Fruit fly (Drosophila melanogaster) Kc167 (cell line): Measurements from ENCODE around the gene beat-Va.

Source experiments
- Myc ChIP-seq: fragments of >200 bp; optimal IDR thresholded peaks from 2 replicates; lab custom pipeline; 2017; ENCODE audit warnings: missing external identifiers
- Sin3A ChIP-seq: fragments of >200 bp; optimal IDR thresholded peaks from 2 replicates; lab custom pipeline; 2018; ENCODE audit warnings: missing external identifiers
- h ChIP-seq: fragments of >200 bp; optimal IDR thresholded peaks from 3 replicates; lab custom pipeline; 2018; ENCODE audit warnings: missing external identifiers
- insv ChIP-seq: fragments of >200 bp; optimal IDR thresholded peaks from 3 replicates; lab custom pipeline; 2018; ENCODE audit warnings: missing external identifiers
- psq ChIP-seq: fragments of >200 bp; optimal IDR thresholded peaks from 2 replicates; lab custom pipeline; 2017; ENCODE audit warnings: missing external identifiers
- ttk ChIP-seq: sonication (Bioruptor generic); optimal IDR thresholded peaks from 2 replicates; lab custom pipeline; 2017; ENCODE audit warnings: missing external identifiers

Gene beat-Va

DNA sequence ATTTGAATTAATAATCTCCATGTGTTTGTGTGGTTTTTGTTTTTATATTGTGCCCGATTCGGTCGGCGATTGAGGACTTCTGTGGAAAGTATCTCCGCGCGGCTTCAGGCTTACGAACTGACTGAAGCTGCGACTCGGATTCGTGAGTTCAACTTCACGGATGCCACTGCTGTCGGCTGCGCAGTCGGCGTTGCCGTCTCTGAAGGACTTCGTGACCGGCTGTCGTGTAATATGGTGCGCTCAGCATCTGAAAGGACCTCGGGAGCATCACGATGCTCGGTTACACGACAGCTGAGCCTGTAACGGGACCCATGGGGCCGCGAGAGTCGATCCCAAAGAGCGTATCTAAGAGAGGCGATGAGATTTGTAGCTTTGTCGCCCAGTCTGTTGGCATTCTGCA, at the start of gene beat-Va:
Gene beat-Va (minus strand): TSS at position 107 of the 400 bp plus-strand sequence.
- TF ChIP-seq h (lab: Kevin White, UChicago) (no peak), Sin3A (lab: Kevin White, UChicago) (no peak), insv (no peak), ttk (lab: Kevin White, UChicago) (no peak), psq (no peak), Myc (lab: Kevin White, UChicago) (no peak)

DNA sequence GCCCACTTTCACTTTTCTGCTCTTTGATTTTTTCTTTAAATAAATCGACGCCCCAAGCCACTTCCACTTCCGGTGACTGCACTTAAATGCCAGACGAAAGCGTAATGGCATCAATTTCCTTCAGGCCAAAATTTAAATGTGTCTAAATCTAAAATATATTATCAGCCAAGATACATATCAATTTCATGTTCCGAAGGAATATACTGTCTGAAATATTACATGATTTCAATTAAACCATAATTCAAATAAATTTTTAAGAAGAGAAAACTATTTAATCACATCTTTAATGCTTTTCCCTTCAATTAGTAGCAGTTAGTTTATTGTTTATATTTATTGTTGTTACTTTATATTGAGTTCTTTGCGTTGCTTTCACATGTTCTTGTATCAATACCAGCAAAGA, 43.4 kb upstream of the beat-Va start, which contains the start of gene d-cup:
Gene d-cup (plus strand): TSS at position 301 of the 400 bp plus-strand sequence.
- no peak for TF ChIP-seq h (lab: Kevin White, UChicago)
- TF ChIP-seq Sin3A (lab: Kevin White, UChicago) = no peak
- TF ChIP-seq insv = no peak
- TF ChIP-seq Myc (lab: Kevin White, UChicago) = no peak
- TF ChIP-seq ttk (lab: Kevin White, UChicago) = no peak
- no peak for TF ChIP-seq psq

DNA sequence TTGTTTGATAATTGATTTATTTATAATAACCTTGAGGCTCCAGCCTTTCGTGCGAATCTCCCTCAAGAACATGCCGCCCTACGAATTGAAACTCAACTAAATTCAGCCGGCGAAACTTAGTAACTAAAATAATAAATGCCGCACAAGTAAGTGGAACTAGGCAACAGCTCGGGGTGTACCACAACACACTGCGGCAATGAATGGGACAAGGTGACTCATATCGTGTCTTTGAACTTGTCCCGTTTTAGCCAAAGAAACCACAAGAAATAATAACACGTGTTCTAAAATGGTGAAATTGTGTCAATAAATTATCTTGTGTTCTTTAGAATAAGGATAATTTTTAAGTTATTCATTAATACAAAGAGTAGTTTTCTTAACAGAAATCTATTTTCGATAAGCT, 10.9 kb upstream of the beat-Va start, which contains the start of gene CG10126:
Gene CG10126 (minus strand): TSS at position 101 of the 400 bp plus-strand sequence.
- TF ChIP-seq ttk (lab: Kevin White, UChicago) (no peak), psq (no peak), insv (no peak), Myc (lab: Kevin White, UChicago) (no peak), Sin3A (lab: Kevin White, UChicago) (no peak), h (lab: Kevin White, UChicago) (no peak)

DNA sequence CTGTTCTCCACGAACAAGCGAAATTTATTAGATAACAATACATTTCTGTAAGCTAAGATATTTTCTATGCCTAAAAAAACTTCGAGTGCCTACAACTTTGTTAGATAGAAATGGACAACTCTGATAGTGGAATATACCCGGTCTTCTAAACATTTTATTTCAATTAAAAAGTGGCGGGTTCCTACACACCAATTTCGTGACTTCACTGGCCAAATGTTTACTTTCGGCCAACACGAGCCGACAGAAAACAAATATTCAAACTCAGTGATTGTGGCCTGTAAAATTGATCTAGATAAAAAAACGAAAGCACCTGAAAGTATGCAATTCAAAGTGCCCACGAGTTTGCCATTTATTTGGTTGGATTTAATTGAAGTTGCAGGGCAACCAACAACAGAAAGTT, 9.9 kb upstream of the beat-Va start:
- no peak for TF ChIP-seq ttk (lab: Kevin White, UChicago)
- TF ChIP-seq h (lab: Kevin White, UChicago) = no peak
- TF ChIP-seq Myc (lab: Kevin White, UChicago) = no peak

DNA sequence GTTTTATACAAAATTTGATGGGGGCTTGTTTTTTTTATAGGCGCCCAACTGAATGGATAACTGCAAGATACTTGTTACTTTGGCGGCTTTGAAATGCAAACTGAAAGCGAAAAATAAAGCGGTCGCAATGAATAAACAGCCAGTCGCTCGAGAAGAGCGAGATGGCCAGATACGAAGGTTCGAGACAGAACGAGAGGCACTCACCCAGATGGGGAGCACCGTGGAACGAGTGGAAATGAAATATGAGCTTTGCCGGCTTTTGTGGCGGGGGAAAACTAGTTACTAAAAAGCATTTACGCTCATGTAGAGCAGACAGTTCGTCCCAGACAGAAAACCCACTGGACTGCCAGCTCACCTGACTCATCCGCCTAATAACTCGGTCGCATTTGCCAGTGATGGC, 9.3 kb upstream of the beat-Va start:
- no peak for TF ChIP-seq psq

DNA sequence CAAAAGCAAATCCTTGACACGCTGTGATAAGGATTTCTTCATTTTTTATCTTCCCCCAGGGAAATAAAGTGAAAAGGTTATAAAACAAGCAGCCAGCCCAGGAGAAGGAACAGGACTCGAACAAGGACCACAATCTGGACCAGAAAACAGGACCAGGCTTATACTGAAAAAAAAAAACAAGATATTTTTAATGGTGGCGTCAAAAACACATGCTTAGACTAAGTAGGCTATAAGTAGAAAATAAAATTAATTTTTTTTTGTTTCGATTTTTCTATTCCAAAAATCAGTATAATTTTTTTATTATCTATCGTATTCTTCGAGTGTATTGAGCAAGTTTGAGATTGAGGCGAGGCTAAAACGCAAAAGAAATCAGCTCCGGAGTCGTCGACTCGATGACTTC, 20.4 kb downstream of the beat-Va start:
- TF ChIP-seq Sin3A (lab: Kevin White, UChicago) = no peak
- no peak for TF ChIP-seq insv
- TF ChIP-seq psq = no peak
- no peak for TF ChIP-seq h (lab: Kevin White, UChicago)
- TF ChIP-seq Myc (lab: Kevin White, UChicago) = no peak
- no peak for TF ChIP-seq ttk (lab: Kevin White, UChicago)

DNA sequence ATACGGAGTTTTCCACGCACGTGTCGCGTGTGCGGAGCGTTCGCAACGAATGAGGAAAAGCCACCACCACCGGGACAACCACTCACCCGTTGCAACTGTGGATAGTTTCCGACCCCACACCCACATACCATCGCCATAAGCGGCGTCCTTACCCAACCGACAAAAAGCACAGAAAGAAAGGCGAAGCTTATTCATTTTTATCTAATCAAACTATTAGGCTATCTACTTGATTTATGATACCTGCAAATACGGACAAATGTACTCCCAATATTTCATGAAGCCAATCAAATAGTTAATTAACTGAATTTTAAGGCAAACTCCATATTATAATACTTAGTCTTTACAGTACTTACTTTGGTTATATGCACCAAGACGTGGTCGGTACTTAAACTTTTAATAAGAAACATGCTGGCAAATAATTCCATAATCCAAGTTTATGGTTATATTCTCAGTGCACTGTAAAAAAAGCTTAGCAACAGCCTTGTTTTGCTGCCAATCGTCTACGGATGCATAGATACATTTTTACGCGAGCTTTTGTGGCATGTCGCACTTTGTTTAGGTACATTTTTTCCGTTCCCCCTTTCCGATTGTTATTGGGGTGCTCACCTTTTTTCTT, 31.1 kb downstream of the beat-Va start, which contains the start of gene CG31345:
Gene CG31345 (minus strand): TSS at position 51 of the 616 bp plus-strand sequence.
- TF ChIP-seq ttk (lab: Kevin White, UChicago) = no peak
- no peak for TF ChIP-seq Sin3A (lab: Kevin White, UChicago)
- no peak for TF ChIP-seq insv
- no peak for TF ChIP-seq psq
- no peak for TF ChIP-seq Myc (lab: Kevin White, UChicago)
- no peak for TF ChIP-seq h (lab: Kevin White, UChicago)

DNA sequence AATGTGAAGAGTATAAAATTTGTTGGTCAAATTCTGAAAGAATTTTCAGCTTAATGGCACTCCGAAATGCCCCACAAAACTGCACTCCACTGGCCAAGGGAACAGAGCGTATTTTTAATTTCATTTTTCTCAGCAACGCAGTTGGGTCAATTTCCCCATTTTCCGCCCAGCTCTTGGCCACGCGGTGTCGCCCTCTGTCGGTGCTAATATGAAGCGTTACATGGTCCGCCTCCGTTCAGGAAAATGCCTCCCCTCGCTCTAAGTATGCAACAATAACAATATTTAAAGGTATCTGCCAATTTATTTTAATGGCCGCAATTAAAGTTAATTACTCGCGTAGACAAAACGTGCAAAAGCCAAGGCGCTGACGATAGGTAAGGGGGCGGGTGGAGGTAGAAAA, 44.9 kb downstream of the beat-Va start:
- no peak for TF ChIP-seq insv
- no peak for TF ChIP-seq h (lab: Kevin White, UChicago)
- no peak for TF ChIP-seq ttk (lab: Kevin White, UChicago)
- TF ChIP-seq psq = no peak
- TF ChIP-seq Sin3A (lab: Kevin White, UChicago) = no peak
- no peak for TF ChIP-seq Myc (lab: Kevin White, UChicago)
